Worm (Caenorhabditis elegans): ENCODE data around the gene ZK688.10.

The ZK688.10 gene

DNA sequence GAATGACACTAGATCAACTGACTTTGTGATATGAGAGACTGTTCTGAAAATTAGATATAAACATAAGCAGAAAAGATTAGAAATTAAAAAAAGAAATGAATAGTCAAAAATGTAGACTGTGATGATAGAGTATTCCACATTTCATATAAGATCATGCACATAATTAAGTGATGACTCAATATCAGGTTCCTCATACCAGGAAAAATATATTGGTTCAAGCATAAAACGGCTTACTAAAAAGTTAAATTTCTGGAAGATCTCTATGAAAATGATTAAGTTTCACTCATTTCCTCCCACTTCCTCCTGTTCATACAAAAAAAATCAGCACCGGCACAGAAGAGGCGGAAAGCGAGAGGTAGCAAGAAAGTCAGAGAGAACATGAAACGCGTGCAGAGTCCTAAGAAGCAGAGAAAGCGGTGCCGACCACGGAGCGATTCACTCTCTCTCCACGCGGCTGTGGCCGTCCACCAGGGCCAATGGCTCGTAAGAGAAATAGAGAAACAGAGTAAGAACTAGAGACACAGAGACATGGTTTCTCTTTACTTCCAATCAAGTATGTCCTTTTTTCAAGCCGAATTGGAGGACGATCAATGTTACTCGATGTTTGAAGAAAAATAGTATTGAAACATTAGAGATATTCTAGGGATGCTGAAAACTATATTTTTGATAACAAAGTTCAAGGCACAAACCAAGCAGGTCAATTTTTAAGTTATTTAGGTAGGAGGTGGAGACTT, 5.1 kb downstream of the ZK688.10 start, which contains the start of the genes ZK688.5 and fahd-1 (continued):
- TF ChIP-seq let-526 (GFP tag; IDR thresholded peaks at IDR 0.05) (peak; percentile 50; the same call in 1 of the 2 replicates), F55B11.4 (tag; optimal IDR thresholded peaks at IDR 0.05; ENCODE audit: borderline replicate concordance, insufficient read depth) (no peak), K11D2.4 (GFP tag; IDR thresholded peaks at IDR 0.05) (0 out of 2 replicates have a peak, but pooled peaks have one; percentile 10), egl-44 (GFP tag; IDR thresholded peaks at IDR 0.05) (no peak), nhr-90 (tag; optimal IDR thresholded peaks at IDR 0.05) (no peak), B0035.1 (tag; optimal IDR thresholded peaks at IDR 0.05) (no peak), ceh-40 (GFP tag; IDR thresholded peaks at IDR 0.05) (no peak), repo-1 (tag; optimal IDR thresholded peaks at IDR 0.05) (no peak), nfyb-1 (GFP tag; IDR thresholded peaks at IDR 0.05) (peak; percentile 66; the same call in 1 of the 2 replicates), lin-26 (GFP tag; IDR thresholded peaks at IDR 0.05) (0 out of 2 replicates have a peak, but pooled peaks have one; percentile 25), somi-1 (GFP tag; optimal IDR thresholded peaks at IDR 0.05) (peak; percentile 43), lin-40 (tag; optimal IDR thresholded peaks at IDR 0.05) (peak; percentile 69), ZK185.1 (tag; optimal IDR thresholded peaks at IDR 0.05; ENCODE audit: poor library complexity, severe bottlenecking) (peak; percentile 26), sea-2 (GFP tag; IDR thresholded peaks at IDR 0.05) (no peak), ztf-3 (GFP tag; optimal IDR thresholded peaks at IDR 0.05) (no peak), unc-130 (GFP tag; optimal IDR thresholded peaks at IDR 0.05) (no peak), nhr-80 (tag; optimal IDR thresholded peaks at IDR 0.05) (peak; percentile 91), cebp-2 (GFP tag; IDR thresholded peaks at IDR 0.05) (no peak)

DNA sequence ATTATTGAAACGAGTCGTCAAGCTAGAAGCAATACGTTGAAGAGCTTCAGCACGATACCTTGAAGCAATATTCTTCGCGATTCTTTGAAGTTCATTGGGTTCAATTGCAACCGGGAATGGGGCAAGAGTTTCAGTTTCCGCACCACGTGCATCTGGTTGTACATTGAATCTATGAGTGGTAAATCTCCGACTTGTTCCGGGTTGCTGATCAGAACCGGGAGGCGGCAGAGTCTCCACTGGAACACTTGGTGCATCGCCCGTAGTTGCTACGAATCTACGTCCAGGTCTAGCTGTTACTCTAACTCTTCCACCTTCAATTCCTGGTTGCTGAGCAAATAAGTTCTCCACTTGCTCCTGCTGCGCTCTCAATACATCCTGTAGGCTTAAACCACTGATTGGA, 7.8 kb downstream of the ZK688.10 start:
- TF ChIP-seq efl-1 (GFP tag; optimal IDR thresholded peaks at IDR 0.05), result no peak
- TF ChIP-seq pbrm-1 (GFP tag; IDR thresholded peaks at IDR 0.05), result no peak
- TF ChIP-seq zfh-2 (GFP tag; conservative IDR thresholded peaks at IDR 0.05), result no peak
- TF ChIP-seq tbp1 (GFP tag; optimal IDR thresholded peaks at IDR 0.05), result no peak
- TF ChIP-seq B0019.2 (GFP tag; conservative IDR thresholded peaks at IDR 0.05), result no peak
- TF ChIP-seq F37B4.10 (GFP tag; IDR thresholded peaks at IDR 0.05), result no peak
- no peak for TF ChIP-seq F22D6.2 (tag; optimal IDR thresholded peaks at IDR 0.05)
- TF ChIP-seq Y56A3A.18 (GFP tag; IDR thresholded peaks at IDR 0.05), result no peak

DNA sequence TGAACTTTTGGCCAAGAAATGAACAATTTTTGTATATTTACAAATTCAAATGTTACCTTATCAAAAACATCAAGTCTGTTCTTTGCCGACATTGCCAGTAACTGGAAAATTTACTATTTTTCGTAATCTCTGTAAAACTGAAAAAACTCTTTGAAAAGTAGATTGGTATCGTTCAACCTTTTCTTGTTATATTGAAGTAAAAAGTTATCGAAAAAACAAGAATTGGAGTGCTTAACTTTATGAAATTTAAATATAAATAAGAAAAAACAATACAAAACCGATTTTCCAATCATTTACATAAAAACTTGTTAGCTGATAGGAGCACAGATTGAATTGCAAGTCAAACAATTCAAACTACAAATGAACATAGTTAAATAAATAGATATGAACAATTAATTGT, 12.0 kb downstream of the ZK688.10 start, which contains the start of gene ZK688.11:
Gene ZK688.11, minus strand, starts transcription at position 101 of the 400 bp plus-strand sequence.
- TF ChIP-seq nhr-90 (tag; optimal IDR thresholded peaks at IDR 0.05) (no peak), dpff-1 (tag; optimal IDR thresholded peaks at IDR 0.05) (no peak), ztf-6 (GFP tag; IDR thresholded peaks at IDR 0.05) (no peak)

DNA sequence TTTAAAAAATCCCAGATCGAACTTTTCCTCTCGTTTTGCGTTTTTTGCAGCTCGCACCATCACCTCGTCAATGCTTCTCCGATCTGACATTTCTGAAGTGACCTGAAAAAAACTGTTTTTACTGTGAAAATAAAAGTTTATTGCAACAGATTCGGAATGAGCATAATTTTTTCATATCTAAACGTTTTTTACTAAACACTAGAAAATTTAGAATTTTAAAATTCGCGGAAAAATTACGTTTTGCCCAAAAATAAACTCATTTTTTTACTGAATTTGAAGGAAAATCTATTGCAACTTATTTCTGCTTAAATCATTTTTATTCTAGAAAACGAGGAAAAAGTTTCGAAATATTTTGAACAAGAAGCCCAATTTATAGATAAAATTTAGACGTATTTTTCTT, 13.9 kb downstream of the ZK688.10 start, which contains the start of gene ZK688.9:
Gene ZK688.9, minus strand, starts transcription at position 101 of the 400 bp plus-strand sequence.
- TF ChIP-seq ceh-58 (GFP tag; IDR thresholded peaks at IDR 0.05) (no peak), lsy-27 (tag; optimal IDR thresholded peaks at IDR 0.05; ENCODE audit: borderline replicate concordance, insufficient read depth) (no peak), egl-18 (GFP tag; IDR thresholded peaks at IDR 0.05) (no peak), dpl-1 (GFP tag; optimal IDR thresholded peaks at IDR 0.05) (no peak), hmg-1.2 (GFP tag; IDR thresholded peaks at IDR 0.05) (no peak), B0336.3 (GFP tag; IDR thresholded peaks at IDR 0.05) (no peak), chd-7 (tag; optimal IDR thresholded peaks at IDR 0.05) (no peak), snpc-1.1 (tag; optimal IDR thresholded peaks at IDR 0.05; ENCODE audit: insufficient read depth) (no peak), let-526 (GFP tag; IDR thresholded peaks at IDR 0.05) (no peak), ceh-100 (GFP tag; IDR thresholded peaks at IDR 0.05) (no peak), F55B11.4 (tag; optimal IDR thresholded peaks at IDR 0.05; ENCODE audit: borderline replicate concordance, insufficient read depth) (no peak), B0019.2 (GFP tag; conservative IDR thresholded peaks at IDR 0.05) (no peak), Y95B8A.8 (GFP tag; IDR thresholded peaks at IDR 0.05) (no peak), pha-4 (tag; optimal IDR thresholded peaks at IDR 0.05) (no peak), mcd-1 (GFP tag; IDR thresholded peaks at IDR 0.05) (no peak), unc-130 (GFP tag; optimal IDR thresholded peaks at IDR 0.05) (no peak), hsf-1 (GFP tag; IDR thresholded peaks at IDR 0.05) (no peak), rpc-1 (optimal IDR thresholded peaks at IDR 0.05) (no peak), rpc-1 (tag; optimal IDR thresholded peaks at IDR 0.05) (no peak), ztf-28 (GFP tag; IDR thresholded peaks at IDR 0.05) (no peak)

Data from whole organism, young adult.